Worm (Caenorhabditis elegans): Measurements from ENCODE around the gene acp-1.

DNA sequence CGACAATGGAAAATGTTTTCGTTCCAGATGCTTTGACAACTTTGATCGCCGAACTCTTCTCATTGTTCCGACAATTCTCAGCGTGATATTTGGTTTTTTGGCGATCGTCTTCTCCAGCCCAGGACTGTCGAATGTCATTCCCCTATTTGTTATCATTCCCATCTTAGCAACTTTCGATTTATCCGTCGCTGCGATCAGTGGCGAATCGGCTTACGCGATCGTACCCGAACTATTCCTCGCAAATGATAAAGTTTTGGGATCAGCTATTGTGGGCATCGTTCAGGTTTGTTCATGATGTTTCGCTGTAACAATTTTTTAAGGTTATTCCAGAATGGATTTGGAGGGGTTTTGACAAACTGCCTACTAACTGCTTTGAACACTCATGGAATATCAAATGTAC is 11.5 kb upstream of the acp-1 start:
- no peak for TF ChIP-seq cog-1 (tag; optimal IDR thresholded peaks at IDR 0.05)
- TF ChIP-seq ref-1 (GFP tag; conservative IDR thresholded peaks at IDR 0.05) = no peak
- TF ChIP-seq ztf-23 (GFP tag; IDR thresholded peaks at IDR 0.05) = no peak
- no peak for TF ChIP-seq klf-2 (GFP tag; conservative IDR thresholded peaks at IDR 0.05)
- no peak for TF ChIP-seq tab-1 (GFP tag; IDR thresholded peaks at IDR 0.05)
- no peak for TF ChIP-seq flt-1 (GFP tag; IDR thresholded peaks at IDR 0.05)
- no peak for TF ChIP-seq ztf-29 (GFP tag; IDR thresholded peaks at IDR 0.05)
